Worm (Caenorhabditis elegans): ENCODE measurements around the gene glb-32.

DNA sequence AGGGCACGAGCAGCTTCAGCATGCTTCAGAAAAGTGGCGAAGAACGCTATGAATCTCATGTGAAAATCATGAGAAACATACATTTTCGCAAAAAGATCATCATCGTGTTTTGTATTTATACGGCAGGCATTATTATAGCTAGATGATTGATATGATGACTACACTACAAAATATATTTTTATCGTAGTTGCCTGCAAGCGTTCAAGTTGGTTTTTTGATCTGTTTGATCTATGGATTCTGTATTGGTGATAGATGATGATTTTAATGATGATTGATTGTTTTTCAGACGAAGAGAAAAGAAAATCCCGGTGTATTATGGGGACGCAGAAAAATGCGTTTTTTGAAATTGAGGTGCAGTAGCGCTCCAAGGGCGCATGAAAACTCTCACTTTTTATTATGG lies 21.3 kb upstream of the glb-32 start, which contains the start of gene ugt-63:
- TF ChIP-seq daf-16 (GFP tag; optimal IDR thresholded peaks at IDR 0.05) (no peak), daf-16 (tag; optimal IDR thresholded peaks at IDR 0.05) (no peak), T26A8.4 (GFP tag; IDR thresholded peaks at IDR 0.05) (no peak), nhr-6 (tag; optimal IDR thresholded peaks at IDR 0.05) (no peak), mdt-29 (GFP tag; IDR thresholded peaks at IDR 0.05) (no peak), mep-1 (tag; optimal IDR thresholded peaks at IDR 0.05) (no peak)
